Worm (Caenorhabditis elegans): ENCODE results near the gene phat-7.

phat-7 gene

DNA sequence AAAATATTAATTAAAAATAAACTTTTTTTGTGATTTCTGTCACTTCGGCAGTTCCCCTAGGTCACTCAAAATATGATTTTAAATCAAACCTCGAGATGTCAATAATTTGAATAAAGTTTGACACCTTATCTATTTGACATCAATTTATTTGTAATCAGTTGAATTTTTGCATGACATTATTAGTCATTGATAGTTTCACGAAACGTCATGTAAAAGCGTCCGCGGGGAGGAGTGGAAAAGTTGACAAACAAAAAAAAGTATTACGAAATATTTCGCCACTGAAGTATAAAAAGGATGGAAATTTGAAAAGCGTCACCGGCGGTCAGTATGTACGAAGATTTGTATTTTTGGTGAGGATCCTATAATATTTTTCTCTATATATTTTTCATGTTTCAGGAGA is 21.4 kb upstream of the phat-7 start, which contains the start of gene K09D9.1:
Gene K09D9.1 (plus strand): TSS at position 271 of the 400 bp plus-strand sequence.
- TF ChIP-seq nhr-28 (tag; optimal IDR thresholded peaks at IDR 0.05) (no peak), pqm-1 (tag; optimal IDR thresholded peaks at IDR 0.05) (peak; percentile 81), fos-1 (tag; optimal IDR thresholded peaks at IDR 0.05) (no peak), lsy-12 (tag; optimal IDR thresholded peaks at IDR 0.05) (no peak), jun-1 (tag; optimal IDR thresholded peaks at IDR 0.05) (peak; percentile 64), elt-2 (tag; optimal IDR thresholded peaks at IDR 0.05) (peak; percentile 92)

DNA sequence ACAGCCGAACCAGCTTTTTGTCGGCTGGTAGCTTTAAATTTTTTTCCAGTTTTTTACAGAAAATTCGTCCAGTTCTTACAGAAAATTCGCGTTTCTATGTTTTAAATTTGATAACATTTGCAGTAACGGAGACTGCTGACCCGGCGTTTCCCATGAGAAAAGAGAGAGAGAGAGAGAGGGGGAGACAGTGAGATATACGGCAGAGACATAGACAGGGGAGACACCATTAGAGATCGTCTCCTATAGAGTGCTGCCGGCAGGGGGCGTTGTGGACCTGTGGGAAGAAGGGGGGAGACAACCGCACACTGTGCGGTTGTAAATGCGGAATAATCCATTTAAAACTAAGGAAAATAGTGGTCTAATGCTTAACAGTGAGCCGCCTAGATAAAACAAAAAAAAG is 16.6 kb upstream of the phat-7 start:
- TF ChIP-seq elt-2 (tag; optimal IDR thresholded peaks at IDR 0.05), result peak; percentile 30
- peak; percentile 87 for TF ChIP-seq nfya-1 (tag; optimal IDR thresholded peaks at IDR 0.05; ENCODE audit: insufficient read depth)
- no peak for TF ChIP-seq ceh-28 (tag; optimal IDR thresholded peaks at IDR 0.05)

DNA sequence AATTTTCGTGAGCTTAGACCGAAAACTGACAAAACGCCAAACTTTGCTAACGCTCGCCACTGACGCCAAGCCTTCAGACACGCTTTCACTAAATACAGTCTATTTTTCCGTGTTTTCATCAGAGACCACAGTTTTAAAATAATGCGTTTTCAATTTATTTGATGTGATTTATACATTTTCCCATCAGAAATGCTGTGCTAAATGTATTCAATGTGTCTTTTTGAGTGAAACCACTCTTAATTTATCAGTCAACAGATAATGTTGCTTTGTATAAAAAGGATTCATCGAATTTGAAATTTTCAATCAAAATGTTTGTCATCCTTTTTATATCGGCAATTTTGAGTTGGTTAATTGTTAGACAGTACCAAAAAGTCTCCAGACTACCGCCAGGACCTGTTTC is 14.9 kb upstream of the phat-7 start, which contains the start of gene cyp-35A4:
Gene cyp-35A4 (plus strand): TSS at position 301 of the 400 bp plus-strand sequence.
- no peak for TF ChIP-seq ZK546.5 (tag; optimal IDR thresholded peaks at IDR 0.05)
- no peak for TF ChIP-seq ztf-4 (tag; optimal IDR thresholded peaks at IDR 0.05)
- no peak for TF ChIP-seq nhr-67 (tag; optimal IDR thresholded peaks at IDR 0.05)
- TF ChIP-seq ama-1 (optimal IDR thresholded peaks at IDR 0.05), result no peak
- no peak for TF ChIP-seq lin-15B (tag; optimal IDR thresholded peaks at IDR 0.05)
- TF ChIP-seq lin-39 (tag; optimal IDR thresholded peaks at IDR 0.05), result no peak
- no peak for TF ChIP-seq elt-3 (tag; optimal IDR thresholded peaks at IDR 0.05)

DNA sequence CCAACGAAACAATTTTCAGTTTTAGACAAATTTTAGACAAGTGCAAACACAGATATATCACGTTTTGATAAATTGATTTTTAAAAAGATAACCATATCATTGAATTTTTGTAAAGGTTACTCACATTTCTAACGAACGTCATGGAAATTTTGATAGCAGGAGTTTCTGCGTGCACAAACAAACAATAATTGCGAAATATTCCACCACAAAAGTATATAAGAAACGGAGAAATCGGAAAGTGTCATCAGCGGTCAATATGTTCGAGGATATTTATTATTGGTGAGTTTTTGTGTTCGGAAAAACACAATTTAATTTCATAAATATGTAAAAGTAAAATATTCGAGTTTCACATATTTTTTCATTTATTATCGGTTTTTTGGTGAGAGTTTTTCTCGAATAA is 11.9 kb upstream of the phat-7 start, which contains the start of gene C49G7.7:
Gene C49G7.7 (plus strand): TSS at position 174 of the 400 bp plus-strand sequence.
- TF ChIP-seq mml-1 (tag; optimal IDR thresholded peaks at IDR 0.05), result no peak
- no peak for TF ChIP-seq pqm-1 (tag; optimal IDR thresholded peaks at IDR 0.05)
- TF ChIP-seq unc-39 (tag; optimal IDR thresholded peaks at IDR 0.05), result no peak
- TF ChIP-seq pha-4 (tag; optimal IDR thresholded peaks at IDR 0.05), result no peak
- no peak for TF ChIP-seq lin-15B (tag; optimal IDR thresholded peaks at IDR 0.05)
- no peak for TF ChIP-seq lsy-12 (tag; optimal IDR thresholded peaks at IDR 0.05)
- no peak for TF ChIP-seq nhr-67 (tag; optimal IDR thresholded peaks at IDR 0.05)
- TF ChIP-seq jun-1 (tag; optimal IDR thresholded peaks at IDR 0.05), result no peak
- TF ChIP-seq ama-1 (optimal IDR thresholded peaks at IDR 0.05), result no peak
- no peak for TF ChIP-seq unc-62 (GFP tag; optimal IDR thresholded peaks at IDR 0.05)
- TF ChIP-seq nhr-23 (tag; optimal IDR thresholded peaks at IDR 0.05), result no peak
- no peak for TF ChIP-seq hmg-11 (tag; optimal IDR thresholded peaks at IDR 0.05)
- no peak for TF ChIP-seq ceh-82 (tag; optimal IDR thresholded peaks at IDR 0.05)
- TF ChIP-seq elt-1 (tag; optimal IDR thresholded peaks at IDR 0.05), result no peak
- no peak for TF ChIP-seq ceh-16 (tag; optimal IDR thresholded peaks at IDR 0.05)
- TF ChIP-seq zag-1 (tag; optimal IDR thresholded peaks at IDR 0.05), result no peak
- TF ChIP-seq ztf-4 (tag; optimal IDR thresholded peaks at IDR 0.05), result no peak
- no peak for TF ChIP-seq nhr-237 (tag; optimal IDR thresholded peaks at IDR 0.05)
- TF ChIP-seq snpc-4 (tag; optimal IDR thresholded peaks at IDR 0.05), result no peak
- TF ChIP-seq lin-39 (tag; optimal IDR thresholded peaks at IDR 0.05), result no peak

DNA sequence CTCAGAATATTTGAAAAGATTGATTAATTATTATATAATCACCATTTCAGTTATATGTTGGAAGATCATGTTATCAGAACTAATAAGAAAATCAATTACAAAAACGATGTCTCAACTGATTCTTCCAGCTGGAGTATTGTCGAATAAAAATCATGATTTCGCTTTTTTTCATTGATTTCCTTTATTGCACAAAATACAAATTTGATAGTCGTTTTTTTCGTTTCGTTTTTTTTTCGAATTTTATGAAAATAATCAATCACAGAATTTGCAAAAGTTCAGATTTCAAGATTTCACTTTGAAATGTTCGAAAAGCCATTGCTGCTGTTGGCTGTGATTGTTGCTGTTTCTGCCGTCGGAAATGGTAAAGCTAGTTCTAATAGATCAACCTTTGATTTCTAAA is 10.4 kb upstream of the phat-7 start, which contains the start of gene C49G7.13:
Gene C49G7.13 (plus strand): TSS at position 301 of the 400 bp plus-strand sequence.
- TF ChIP-seq pqm-1 (tag; optimal IDR thresholded peaks at IDR 0.05), result no peak
- TF ChIP-seq lin-15B (tag; optimal IDR thresholded peaks at IDR 0.05), result no peak
- TF ChIP-seq nhr-12 (tag; optimal IDR thresholded peaks at IDR 0.05), result no peak
- TF ChIP-seq snpc-4 (tag; optimal IDR thresholded peaks at IDR 0.05), result no peak
- no peak for TF ChIP-seq egl-27 (tag; optimal IDR thresholded peaks at IDR 0.05)
- no peak for TF ChIP-seq nhr-76 (tag; optimal IDR thresholded peaks at IDR 0.05)
- TF ChIP-seq ceh-28 (tag; optimal IDR thresholded peaks at IDR 0.05), result no peak

DNA sequence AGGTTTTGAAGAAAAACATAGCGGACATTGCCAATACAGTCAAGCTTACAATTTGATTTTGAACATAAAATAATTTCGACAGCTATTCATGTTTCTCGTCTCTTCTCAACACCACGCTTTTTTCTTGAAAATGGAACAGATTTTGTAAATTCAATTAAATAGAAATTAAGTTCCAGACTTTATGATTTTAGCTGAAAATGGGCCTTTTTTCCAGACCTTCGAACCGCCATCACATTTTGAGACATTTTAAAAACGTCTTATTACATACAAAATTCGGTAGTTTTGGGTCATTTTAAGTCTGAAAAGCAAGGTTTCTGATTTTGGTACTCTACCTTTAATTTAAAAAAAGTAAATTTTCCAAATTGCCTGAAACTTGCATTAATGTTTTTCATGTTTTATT is 8.1 kb upstream of the phat-7 start, which contains the start of gene C49G7.12:
Gene C49G7.12 (plus strand): TSS at position 301 of the 400 bp plus-strand sequence.
- TF ChIP-seq ceh-28 (tag; optimal IDR thresholded peaks at IDR 0.05), result no peak
- no peak for TF ChIP-seq lsy-12 (tag; optimal IDR thresholded peaks at IDR 0.05)

DNA sequence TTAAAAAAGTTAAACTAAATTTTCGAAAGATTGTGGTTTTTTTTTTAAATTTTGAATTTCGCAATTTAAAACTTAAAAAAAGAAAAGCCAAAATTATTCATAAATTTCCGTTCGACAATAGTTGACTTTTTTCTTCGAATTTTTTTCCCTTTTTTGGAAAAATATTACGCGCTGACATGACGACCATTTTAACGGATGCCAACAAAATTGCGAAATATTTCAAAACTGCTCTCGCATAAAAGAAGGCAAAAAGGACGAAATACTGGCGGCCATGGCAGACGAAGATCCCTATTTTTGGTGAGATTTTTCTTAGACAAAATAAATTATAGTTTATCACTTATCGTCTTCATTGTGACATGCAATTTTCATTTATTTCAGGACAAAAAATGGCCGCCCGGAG is 7.7 kb upstream of the phat-7 start:
- TF ChIP-seq fkh-2 (tag; optimal IDR thresholded peaks at IDR 0.05) (no peak), egl-27 (tag; optimal IDR thresholded peaks at IDR 0.05) (no peak), ZK546.5 (tag; optimal IDR thresholded peaks at IDR 0.05) (no peak), ztf-11 (tag; optimal IDR thresholded peaks at IDR 0.05) (no peak), nfya-1 (tag; optimal IDR thresholded peaks at IDR 0.05; ENCODE audit: insufficient read depth) (no peak), fkh-10 (GFP tag; optimal IDR thresholded peaks at IDR 0.05) (no peak), nhr-67 (tag; optimal IDR thresholded peaks at IDR 0.05) (no peak), mdl-1 (tag; optimal IDR thresholded peaks at IDR 0.05) (no peak), elt-2 (tag; optimal IDR thresholded peaks at IDR 0.05) (no peak), fos-1 (tag; optimal IDR thresholded peaks at IDR 0.05) (no peak), daf-12 (tag; optimal IDR thresholded peaks at IDR 0.05) (no peak), ceh-16 (tag; optimal IDR thresholded peaks at IDR 0.05) (no peak), nhr-43 (tag; optimal IDR thresholded peaks at IDR 0.05; ENCODE audit: poor library complexity, severe bottlenecking) (no peak), elt-1 (tag; optimal IDR thresholded peaks at IDR 0.05) (no peak), sea-2 (GFP tag; optimal IDR thresholded peaks at IDR 0.05) (no peak), nhr-77 (tag; optimal IDR thresholded peaks at IDR 0.05) (no peak), R02D3.7 (tag; optimal IDR thresholded peaks at IDR 0.05) (no peak), nhr-12 (tag; optimal IDR thresholded peaks at IDR 0.05) (no peak), nhr-237 (tag; optimal IDR thresholded peaks at IDR 0.05) (no peak)
